Fruit fly (Drosophila melanogaster) S2 (cell line): ENCODE results near the gene nerfin-2.

Source experiments
- CG8478 ChIP-seq: fragments of >200 bp; optimal IDR thresholded peaks from 2 replicates; lab custom pipeline; 2018
- CTCF ChIP-seq, 2 experiments: fragments of >200 bp; optimal IDR thresholded peaks; 2 replicates each; lab custom pipeline; 2018

DNA sequence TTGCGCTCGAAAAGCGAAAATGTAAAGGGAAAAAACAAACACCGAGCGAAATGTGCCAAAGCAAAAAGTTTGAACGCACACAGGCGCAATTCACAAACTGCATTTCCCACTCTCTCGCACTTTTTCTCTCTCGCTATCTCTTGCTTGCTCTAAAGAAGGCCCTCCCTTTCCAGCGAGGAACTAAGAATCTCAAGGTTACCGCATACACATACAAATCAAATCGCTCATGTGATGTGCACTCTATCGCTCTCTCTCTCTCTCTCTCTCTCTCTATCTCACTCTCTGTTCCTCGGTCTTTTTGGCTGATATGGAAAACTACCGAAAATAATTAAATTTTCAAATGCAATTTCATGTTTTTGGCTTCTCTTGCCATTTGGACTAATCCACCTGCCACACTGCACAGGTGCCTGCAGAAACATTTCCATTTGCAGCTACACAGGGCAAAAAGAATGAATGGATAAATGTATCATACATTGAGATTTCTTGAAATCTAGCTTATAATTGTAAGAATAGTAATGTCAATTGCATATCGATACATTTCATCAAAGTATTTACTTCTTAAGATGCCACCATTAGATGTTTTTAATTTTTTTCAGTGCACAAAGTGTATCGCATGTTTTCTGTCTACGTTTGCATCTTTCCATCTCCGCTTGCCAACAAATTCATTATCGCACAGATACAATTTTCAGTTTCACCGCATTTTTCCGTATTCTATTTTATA is 8.5 kb downstream of the nerfin-2 start:
- TF ChIP-seq CTCF (optimal IDR thresholded peaks at IDR 0.05; lab: Kevin White, UChicago) (no peak), CG8478 (lab: Kevin White, UChicago) (no peak)
